Fruit fly (Drosophila melanogaster): Measurements from ENCODE around the gene Acyp2.

dm6 chr3R:15807877-15808381 is 15.4 kb downstream of the Acyp2 start:
- TF ChIP-seq CG6276 (GFP tag; optimal IDR thresholded peaks at IDR 0.05) (no peak), CG31627 (GFP tag; optimal IDR thresholded peaks at IDR 0.05) (no peak), Lpt (GFP tag; optimal IDR thresholded peaks at IDR 0.05) (no peak), CG15336 (GFP tag; IDR thresholded peaks at IDR 0.05) (no peak), Gug (GFP tag; IDR thresholded peaks at IDR 0.05) (no peak), Eip93F (GFP tag; optimal IDR thresholded peaks at IDR 0.05) (no peak), CG3919 (GFP tag; optimal IDR thresholded peaks at IDR 0.05) (no peak), eg (GFP tag; IDR thresholded peaks at IDR 0.05) (no peak), Blimp-1 (GFP tag; optimal IDR thresholded peaks at IDR 0.05) (peak; percentile 41), Sox15 (GFP tag; optimal IDR thresholded peaks at IDR 0.05) (no peak), CG6792 (GFP tag; optimal IDR thresholded peaks at IDR 0.05) (no peak)

Data from whole organism, prepupa.